Worm (Caenorhabditis elegans): ENCODE data around the gene ckb-1.
A peak's percentile ranks its signal among the peaks of the same experiment; 100 is the strongest.

ckb-1 gene

DNA sequence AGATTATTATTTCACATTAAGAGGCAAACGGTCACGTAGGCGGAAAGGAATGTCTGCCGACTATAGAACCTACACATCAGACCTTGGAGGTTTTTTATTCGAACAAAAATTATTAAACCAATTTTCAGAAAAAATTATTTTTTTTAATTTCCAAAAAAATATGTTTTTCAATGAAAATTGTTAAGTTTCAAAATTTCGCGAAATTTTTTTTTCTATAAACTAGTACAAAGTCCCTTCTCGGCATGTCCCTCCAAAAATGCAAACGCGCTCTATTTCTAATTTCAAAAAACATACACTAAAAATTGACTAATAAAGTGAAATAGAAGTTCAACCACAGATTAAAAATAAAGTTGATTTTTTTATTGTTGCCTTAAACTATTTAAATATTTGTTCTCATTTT is at the start of gene ckb-1:
Gene ckb-1 (plus strand): TSS at position 301 of the 400 bp plus-strand sequence.
- TF ChIP-seq ceh-28 (tag; optimal IDR thresholded peaks at IDR 0.05) = no peak
- TF ChIP-seq pha-4 (tag; optimal IDR thresholded peaks at IDR 0.05) = peak; percentile 10
- TF ChIP-seq hmg-11 (tag; optimal IDR thresholded peaks at IDR 0.05) = peak; percentile 7

DNA sequence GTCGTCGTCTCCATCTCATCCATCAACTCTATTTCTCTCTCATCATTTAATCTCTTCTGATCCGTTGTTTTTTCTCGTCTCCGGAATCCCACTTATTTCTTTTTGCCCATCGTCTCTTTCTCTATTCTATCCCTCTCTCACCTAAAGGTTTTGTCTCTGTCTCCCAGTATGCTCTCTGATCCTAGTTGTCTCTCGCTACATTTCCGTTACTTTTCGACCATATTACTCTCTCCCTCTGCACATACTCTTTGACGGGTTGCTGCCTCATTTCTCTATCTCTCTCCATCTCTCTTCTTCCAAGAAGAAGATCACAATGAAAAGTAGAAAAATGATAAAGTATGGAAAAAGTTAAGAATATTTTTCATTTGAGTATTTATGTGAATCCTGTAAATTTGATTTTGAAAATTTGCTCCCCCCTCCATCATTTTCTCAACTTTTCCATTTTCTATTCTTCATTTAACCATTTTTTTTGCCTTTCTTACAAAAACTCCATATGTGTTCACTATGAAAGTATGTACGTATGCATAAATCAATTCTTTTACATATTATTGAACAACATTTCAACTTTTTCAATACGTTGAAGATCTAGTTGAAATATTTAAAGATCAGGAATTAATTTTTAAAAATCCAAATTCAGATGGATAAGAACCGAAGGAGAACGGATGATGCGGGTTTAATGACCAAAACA is 47.9 kb upstream of the ckb-1 start, which contains the start of gene tag-131:
Gene tag-131 (plus strand): TSS at position 638 of the 688 bp plus-strand sequence.
- TF ChIP-seq ztf-11 (tag; optimal IDR thresholded peaks at IDR 0.05) (no peak), aly-2 (tag; optimal IDR thresholded peaks at IDR 0.05) (no peak), nhr-43 (tag; optimal IDR thresholded peaks at IDR 0.05; ENCODE audit: poor library complexity, severe bottlenecking) (no peak), pqm-1 (tag; optimal IDR thresholded peaks at IDR 0.05) (no peak), nfya-1 (tag; optimal IDR thresholded peaks at IDR 0.05; ENCODE audit: insufficient read depth) (peak; percentile 20), skn-1 (tag; optimal IDR thresholded peaks at IDR 0.05) (no peak), nhr-23 (tag; optimal IDR thresholded peaks at IDR 0.05) (peak; percentile 68), mdl-1 (tag; optimal IDR thresholded peaks at IDR 0.05) (no peak), unc-39 (tag; optimal IDR thresholded peaks at IDR 0.05) (no peak), ceh-28 (tag; optimal IDR thresholded peaks at IDR 0.05) (peak; percentile 39)

DNA sequence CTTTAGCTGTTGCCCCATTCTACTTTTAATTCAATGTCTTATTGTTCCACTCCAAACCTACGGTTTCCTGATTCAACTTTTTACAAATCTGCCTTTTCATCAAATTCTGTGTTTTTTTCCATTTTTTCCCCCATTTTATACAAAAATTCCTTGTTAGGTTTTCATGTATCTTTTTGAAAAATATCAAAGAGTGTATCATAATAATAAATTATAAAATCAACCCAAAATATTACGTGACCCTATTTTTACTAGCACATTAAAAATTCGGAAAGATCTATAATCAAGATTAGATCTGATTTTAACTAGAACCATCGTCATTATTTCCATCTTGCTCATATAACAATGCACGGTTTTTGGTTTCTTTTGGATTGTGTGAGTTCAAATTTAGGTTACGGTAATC is 45.0 kb upstream of the ckb-1 start, which contains the start of gene H38K22.6:
Gene H38K22.6 (plus strand): TSS at position 301 of the 400 bp plus-strand sequence.
- TF ChIP-seq unc-62 (GFP tag; optimal IDR thresholded peaks at IDR 0.05) (no peak), ztf-11 (tag; optimal IDR thresholded peaks at IDR 0.05) (no peak), nhr-28 (tag; optimal IDR thresholded peaks at IDR 0.05) (no peak), ceh-28 (tag; optimal IDR thresholded peaks at IDR 0.05) (no peak), daf-12 (tag; optimal IDR thresholded peaks at IDR 0.05) (no peak), ceh-82 (tag; optimal IDR thresholded peaks at IDR 0.05) (no peak), egl-27 (tag; optimal IDR thresholded peaks at IDR 0.05) (no peak), nhr-12 (tag; optimal IDR thresholded peaks at IDR 0.05) (no peak), elt-3 (tag; optimal IDR thresholded peaks at IDR 0.05) (no peak), ZK546.5 (tag; optimal IDR thresholded peaks at IDR 0.05) (no peak), nhr-23 (tag; optimal IDR thresholded peaks at IDR 0.05) (no peak), nhr-11 (tag; optimal IDR thresholded peaks at IDR 0.05) (no peak), ceh-16 (tag; optimal IDR thresholded peaks at IDR 0.05) (no peak), R02D3.7 (tag; optimal IDR thresholded peaks at IDR 0.05) (no peak), tbx-2 (tag; optimal IDR thresholded peaks at IDR 0.05) (no peak), lin-15B (tag; optimal IDR thresholded peaks at IDR 0.05) (no peak)

DNA sequence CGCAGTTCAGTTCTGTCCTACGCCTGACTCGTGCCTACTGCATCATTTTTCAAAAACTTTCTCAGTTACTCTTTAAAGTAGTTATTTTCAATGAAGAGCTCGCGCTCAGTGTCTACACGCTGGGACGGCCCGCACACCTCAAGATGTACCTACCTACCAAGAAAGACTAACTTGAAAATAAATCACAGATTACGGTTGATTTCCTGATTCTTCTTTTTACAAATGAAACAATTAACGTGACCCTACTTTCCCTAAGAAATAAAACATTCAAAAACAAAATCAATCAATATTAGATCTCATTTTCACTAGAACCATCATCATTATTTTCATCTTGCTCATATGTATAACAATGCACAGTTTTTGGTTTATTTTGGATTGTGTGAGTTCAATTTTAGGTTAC is 43.7 kb upstream of the ckb-1 start, which contains the start of gene H38K22.7:
Gene H38K22.7 (plus strand): TSS at position 301 of the 400 bp plus-strand sequence.
- TF ChIP-seq ceh-16 (tag; optimal IDR thresholded peaks at IDR 0.05) (no peak), nhr-77 (tag; optimal IDR thresholded peaks at IDR 0.05) (no peak), pqm-1 (tag; optimal IDR thresholded peaks at IDR 0.05) (no peak), sea-2 (GFP tag; optimal IDR thresholded peaks at IDR 0.05) (no peak)

DNA sequence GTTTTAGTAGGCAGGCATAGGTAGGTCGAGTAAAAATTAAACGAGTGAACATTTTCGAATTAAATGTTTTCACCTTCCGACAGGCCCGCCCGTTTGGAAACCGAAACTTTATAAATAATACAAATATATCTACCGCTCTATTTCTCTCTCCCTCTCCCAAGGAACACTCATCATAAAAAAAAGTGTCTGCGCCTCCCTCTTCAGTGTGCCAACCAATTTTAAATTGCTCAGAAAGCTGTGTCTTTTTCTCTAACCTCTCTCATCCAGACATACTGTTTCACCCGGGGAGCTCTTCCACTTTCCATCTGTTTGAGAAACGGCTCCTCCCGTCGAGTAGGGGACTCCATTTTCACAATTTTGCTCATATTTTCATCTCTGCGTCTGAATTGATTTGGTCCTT is 42.0 kb upstream of the ckb-1 start:
- peak; percentile 68 for TF ChIP-seq nfya-1 (tag; optimal IDR thresholded peaks at IDR 0.05; ENCODE audit: insufficient read depth)
- peak; percentile 16 for TF ChIP-seq snpc-4 (tag; optimal IDR thresholded peaks at IDR 0.05)
- TF ChIP-seq unc-62 (GFP tag; optimal IDR thresholded peaks at IDR 0.05) = no peak
- no peak for TF ChIP-seq nhr-25 (tag; optimal IDR thresholded peaks at IDR 0.05)
- peak; percentile 78 for TF ChIP-seq lin-39 (tag; optimal IDR thresholded peaks at IDR 0.05)
- TF ChIP-seq daf-12 (tag; optimal IDR thresholded peaks at IDR 0.05) = no peak
- peak; percentile 39 for TF ChIP-seq lin-15B (tag; optimal IDR thresholded peaks at IDR 0.05)
- TF ChIP-seq nhr-28 (tag; optimal IDR thresholded peaks at IDR 0.05) = no peak
- TF ChIP-seq nhr-76 (tag; optimal IDR thresholded peaks at IDR 0.05) = no peak
- peak; percentile 62 for TF ChIP-seq egl-5 (tag; optimal IDR thresholded peaks at IDR 0.05)
- TF ChIP-seq nhr-237 (tag; optimal IDR thresholded peaks at IDR 0.05) = no peak
- no peak for TF ChIP-seq fkh-10 (GFP tag; optimal IDR thresholded peaks at IDR 0.05)
- TF ChIP-seq hmg-11 (tag; optimal IDR thresholded peaks at IDR 0.05) = peak; percentile 47
- TF ChIP-seq pqm-1 (tag; optimal IDR thresholded peaks at IDR 0.05) = no peak
- TF ChIP-seq eor-1 (tag; optimal IDR thresholded peaks at IDR 0.05) = no peak
- peak; percentile 8 for TF ChIP-seq nhr-43 (tag; optimal IDR thresholded peaks at IDR 0.05; ENCODE audit: poor library complexity, severe bottlenecking)
- peak; percentile 60 for TF ChIP-seq pha-4 (tag; optimal IDR thresholded peaks at IDR 0.05)

Data from whole organism, L3 larva.